Fruit fly (Drosophila melanogaster) S2 (cell line): Measurements from ENCODE around the gene CG33946.

Experiments
- CG8478 ChIP-seq: fragments of >200 bp; optimal IDR thresholded peaks from 2 replicates; lab custom pipeline; 2018
- CTCF ChIP-seq, 2 experiments: fragments of >200 bp; optimal IDR thresholded peaks; 2 replicates each; lab custom pipeline; 2018

DNA sequence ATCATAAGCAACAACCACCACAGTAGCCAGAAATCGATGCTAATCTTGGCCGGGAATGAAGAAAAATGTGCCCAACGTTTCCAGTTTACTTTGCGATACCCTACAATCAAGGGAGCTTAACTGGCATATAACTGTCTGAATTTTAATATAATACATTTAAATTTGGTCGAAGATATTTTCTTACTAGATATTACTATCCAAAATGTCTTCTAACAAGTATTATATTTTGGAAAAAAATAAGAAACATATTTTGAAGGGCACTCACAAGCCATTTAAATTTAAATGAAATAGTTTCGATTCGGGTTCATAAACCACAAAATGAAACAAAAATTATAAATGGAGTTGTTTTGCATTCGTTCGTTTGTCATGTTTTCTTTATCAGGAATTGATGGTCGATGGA is 49.9 kb downstream of the CG33946 start:
- no peak for TF ChIP-seq CG8478 (lab: Kevin White, UChicago)
- TF ChIP-seq CTCF (optimal IDR thresholded peaks at IDR 0.05; lab: Kevin White, UChicago), result no peak
